Worm (Caenorhabditis elegans): ENCODE measurements around the gene fbxl-1.
A peak's percentile ranks its signal among the peaks of the same experiment; 100 is the strongest.

fbxl-1 gene

ce11 chrIII:8201760-8202159 is 25.9 kb upstream of the fbxl-1 start:
- TF ChIP-seq ZK546.5 (tag; optimal IDR thresholded peaks at IDR 0.05) (no peak), aly-2 (tag; optimal IDR thresholded peaks at IDR 0.05) (no peak), lin-39 (tag; optimal IDR thresholded peaks at IDR 0.05) (peak; percentile 60), elt-2 (tag; optimal IDR thresholded peaks at IDR 0.05) (no peak), snpc-4 (tag; optimal IDR thresholded peaks at IDR 0.05) (peak; percentile 43), tbx-2 (tag; optimal IDR thresholded peaks at IDR 0.05) (no peak), nhr-237 (tag; optimal IDR thresholded peaks at IDR 0.05) (no peak), nhr-11 (tag; optimal IDR thresholded peaks at IDR 0.05) (peak; percentile 5), jun-1 (tag; optimal IDR thresholded peaks at IDR 0.05) (no peak), ztf-4 (tag; optimal IDR thresholded peaks at IDR 0.05) (no peak), nhr-77 (tag; optimal IDR thresholded peaks at IDR 0.05) (no peak), ceh-16 (tag; optimal IDR thresholded peaks at IDR 0.05) (no peak), sea-2 (GFP tag; optimal IDR thresholded peaks at IDR 0.05) (no peak), egl-27 (tag; optimal IDR thresholded peaks at IDR 0.05) (no peak), mml-1 (tag; optimal IDR thresholded peaks at IDR 0.05) (no peak), fkh-10 (GFP tag; optimal IDR thresholded peaks at IDR 0.05) (no peak), nhr-25 (tag; optimal IDR thresholded peaks at IDR 0.05) (no peak), nfya-1 (tag; optimal IDR thresholded peaks at IDR 0.05; ENCODE audit: insufficient read depth) (peak; percentile 77), nhr-43 (tag; optimal IDR thresholded peaks at IDR 0.05; ENCODE audit: poor library complexity, severe bottlenecking) (no peak), daf-12 (tag; optimal IDR thresholded peaks at IDR 0.05) (no peak), ama-1 (optimal IDR thresholded peaks at IDR 0.05) (no peak), fkh-2 (tag; optimal IDR thresholded peaks at IDR 0.05) (no peak), lin-15B (tag; optimal IDR thresholded peaks at IDR 0.05) (peak; percentile 33), nhr-28 (tag; optimal IDR thresholded peaks at IDR 0.05) (no peak), R02D3.7 (tag; optimal IDR thresholded peaks at IDR 0.05) (no peak), ceh-9 (tag; optimal IDR thresholded peaks at IDR 0.05) (no peak), nhr-23 (tag; optimal IDR thresholded peaks at IDR 0.05) (no peak), nhr-76 (tag; optimal IDR thresholded peaks at IDR 0.05) (no peak), skn-1 (tag; optimal IDR thresholded peaks at IDR 0.05) (no peak), ceh-28 (tag; optimal IDR thresholded peaks at IDR 0.05) (no peak), elt-3 (tag; optimal IDR thresholded peaks at IDR 0.05) (no peak), nhr-67 (tag; optimal IDR thresholded peaks at IDR 0.05) (no peak), fos-1 (tag; optimal IDR thresholded peaks at IDR 0.05) (no peak), zag-1 (tag; optimal IDR thresholded peaks at IDR 0.05) (no peak), pha-4 (tag; optimal IDR thresholded peaks at IDR 0.05) (no peak)

ce11 chrIII:8202754-8203153 is 24.9 kb upstream of the fbxl-1 start, which contains the start of gene snb-5:
TSS of gene snb-5 (plus strand) at chrIII:8203054.
- TF ChIP-seq elt-3 (tag; optimal IDR thresholded peaks at IDR 0.05) (no peak), sea-2 (GFP tag; optimal IDR thresholded peaks at IDR 0.05) (no peak), jun-1 (tag; optimal IDR thresholded peaks at IDR 0.05) (no peak), egl-5 (tag; optimal IDR thresholded peaks at IDR 0.05) (no peak), elt-1 (tag; optimal IDR thresholded peaks at IDR 0.05) (no peak), nfya-1 (tag; optimal IDR thresholded peaks at IDR 0.05; ENCODE audit: insufficient read depth) (no peak), ztf-11 (tag; optimal IDR thresholded peaks at IDR 0.05) (no peak), mml-1 (tag; optimal IDR thresholded peaks at IDR 0.05) (no peak)

ce11 chrIII:8209775-8210174 is 17.9 kb upstream of the fbxl-1 start, which contains the start of gene C30A5.10:
TSS of gene C30A5.10 (minus strand) at chrIII:8209875.
- no peak for TF ChIP-seq egl-5 (tag; optimal IDR thresholded peaks at IDR 0.05)
- TF ChIP-seq mml-1 (tag; optimal IDR thresholded peaks at IDR 0.05), result no peak
- no peak for TF ChIP-seq zag-1 (tag; optimal IDR thresholded peaks at IDR 0.05)
- no peak for TF ChIP-seq nhr-43 (tag; optimal IDR thresholded peaks at IDR 0.05; ENCODE audit: poor library complexity, severe bottlenecking)
- TF ChIP-seq elt-2 (tag; optimal IDR thresholded peaks at IDR 0.05), result no peak
- no peak for TF ChIP-seq ZK546.5 (tag; optimal IDR thresholded peaks at IDR 0.05)
- no peak for TF ChIP-seq ceh-28 (tag; optimal IDR thresholded peaks at IDR 0.05)
- TF ChIP-seq unc-39 (tag; optimal IDR thresholded peaks at IDR 0.05), result no peak
- no peak for TF ChIP-seq nhr-23 (tag; optimal IDR thresholded peaks at IDR 0.05)
- no peak for TF ChIP-seq nhr-76 (tag; optimal IDR thresholded peaks at IDR 0.05)
- TF ChIP-seq mdl-1 (tag; optimal IDR thresholded peaks at IDR 0.05), result no peak
- TF ChIP-seq lsy-12 (tag; optimal IDR thresholded peaks at IDR 0.05), result no peak
- no peak for TF ChIP-seq aly-2 (tag; optimal IDR thresholded peaks at IDR 0.05)
- TF ChIP-seq nhr-67 (tag; optimal IDR thresholded peaks at IDR 0.05), result no peak
- no peak for TF ChIP-seq pqm-1 (tag; optimal IDR thresholded peaks at IDR 0.05)
- TF ChIP-seq eor-1 (tag; optimal IDR thresholded peaks at IDR 0.05), result no peak

Data from whole organism, L3 larva.